Worm (Caenorhabditis elegans) whole organism, L4/young adult: Measurements from ENCODE around the gene Y113G7A.16.

Experiments
- W03F9.2 ChIP-seq: fragments of 150-350 bp; optimal IDR thresholded peaks from 2 replicates; lab custom pipeline; 2014; ENCODE audit warnings: missing biosample characterization, missing genetic modification characterization
- dao-5 ChIP-seq: sonication (generic microtip); optimal IDR thresholded peaks from 2 replicates; lab custom pipeline; 2016; ENCODE audit warnings: missing genotype, missing genetic modification characterization, moderate library complexity, missing compliant biosample characterization

ce11 chrV:20047310-20047709 is 9.9 kb downstream of the Y113G7A.16 start, which contains the start of gene spe-19:
- no peak for TF ChIP-seq dao-5 (tag; lab: Kevin White, UChicago)
- TF ChIP-seq W03F9.2 = no peak
